Worm (Caenorhabditis elegans): Measurements from ENCODE around the gene str-165.

DNA sequence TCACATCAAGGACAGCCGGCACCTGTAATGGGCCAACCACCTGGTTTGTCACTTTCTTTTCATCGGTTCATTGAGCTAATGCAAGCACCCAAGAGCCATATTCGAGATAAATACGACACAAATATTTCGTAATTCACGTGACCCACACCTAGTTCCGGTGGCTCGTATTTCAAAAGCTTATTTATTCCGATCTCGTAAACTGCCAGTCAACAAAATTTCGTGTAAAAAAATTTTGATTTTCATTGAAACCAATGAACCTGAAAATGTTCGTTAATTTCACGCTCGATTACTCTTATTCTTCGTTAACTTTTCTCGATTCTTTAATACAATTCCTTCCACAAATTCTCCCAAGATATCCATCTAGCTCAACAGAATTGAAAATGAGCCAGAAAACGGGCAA, 40.8 kb upstream of the str-165 start:
- TF ChIP-seq mdl-1 (tag; optimal IDR thresholded peaks at IDR 0.05) (no peak), ceh-82 (tag; optimal IDR thresholded peaks at IDR 0.05) (no peak)

Data from whole organism, L2 larva.